Fruit fly (Drosophila melanogaster) whole organism, embryonic: ENCODE data around the gene CG43078.

Experiments
- ATbp ChIP-seq: fragments of 200-800 bp; sonication (Bioruptor generic); optimal IDR thresholded peaks from 2 replicates; lab custom pipeline; 2017; ENCODE audit warnings: missing biosample characterization, mild to moderate bottlenecking, missing genetic modification characterization, missing genetic modification reagents
- Asciz ChIP-seq: fragments of 200-800 bp; sonication (Bioruptor generic); optimal IDR thresholded peaks from 2 replicates; lab custom pipeline; 2017; ENCODE audit warnings: missing biosample characterization, mild to moderate bottlenecking, missing genetic modification characterization, missing genetic modification reagents
- CG11398 ChIP-seq: fragments of 200-800 bp; sonication (Bioruptor generic); optimal IDR thresholded peaks from 2 replicates; lab custom pipeline; 2016; ENCODE audit warnings: missing biosample characterization, missing genetic modification characterization
- CG15269 ChIP-seq: fragments of 200-800 bp; sonication (Bioruptor generic); optimal IDR thresholded peaks from 2 replicates; lab custom pipeline; 2018; ENCODE audit warnings: missing biosample characterization, mild to moderate bottlenecking, missing genetic modification characterization, moderate library complexity
- CG17361 ChIP-seq: fragments of 200-800 bp; sonication (Bioruptor generic); IDR thresholded peaks from 3 replicates; pipeline ENCODE4 v1.3.6; 2022; ENCODE audit warnings: missing biosample characterization, missing genetic modification characterization
- CG17802 ChIP-seq: fragments of 200-800 bp; sonication (Bioruptor generic); optimal IDR thresholded peaks from 2 replicates; lab custom pipeline; 2018; ENCODE audit warnings: missing biosample characterization, mild to moderate bottlenecking, missing genetic modification characterization, moderate library complexity
- CG2116 ChIP-seq: fragments of 200-800 bp; sonication (Bioruptor generic); optimal IDR thresholded peaks from 3 replicates; lab custom pipeline; 2018; ENCODE audit warnings: missing biosample characterization, mild to moderate bottlenecking, missing genetic modification characterization
- CG2712 ChIP-seq: fragments of 200-800 bp; optimal IDR thresholded peaks from 3 replicates; lab custom pipeline; 2019; ENCODE audit warnings: missing biosample characterization, mild to moderate bottlenecking, missing genetic modification characterization, moderate library complexity
- CG31388 ChIP-seq: fragments of 200-800 bp; sonication (Bioruptor generic); optimal IDR thresholded peaks from 2 replicates; lab custom pipeline; 2016; ENCODE audit warnings: missing biosample characterization, missing genetic modification characterization
- CG3281 ChIP-seq: fragments of 200-800 bp; sonication (Bioruptor generic); optimal IDR thresholded peaks from 3 replicates; lab custom pipeline; 2017; ENCODE audit warnings: missing biosample characterization, mild to moderate bottlenecking, missing genetic modification characterization
- CG34224 ChIP-seq: fragments of 200-800 bp; sonication (Bioruptor generic); IDR thresholded peaks from 3 replicates; pipeline ENCODE4 v1.3.6; 2022; ENCODE audit warnings: missing biosample characterization, missing genetic modification characterization; ENCODE audit not compliant: partially characterized antibody
- CG3995 ChIP-seq: fragments of 200-800 bp; sonication (Bioruptor generic); optimal IDR thresholded peaks from 3 replicates; lab custom pipeline; 2016; ENCODE audit warnings: missing biosample characterization, missing genetic modification characterization
- CG42726 ChIP-seq: fragments of 200-800 bp; sonication (Bioruptor generic); IDR thresholded peaks from 2 replicates; pipeline ENCODE4 v1.3.6; 2022; ENCODE audit warnings: missing biosample characterization, missing genetic modification characterization; ENCODE audit not compliant: partially characterized antibody
- CG4404 ChIP-seq: fragments of 200-800 bp; sonication (Bioruptor generic); IDR thresholded peaks from 2 replicates; pipeline ENCODE4 v1.3.6; 2022; ENCODE audit warnings: missing biosample characterization, missing genetic modification characterization
- CG4820 ChIP-seq: fragments of 200-800 bp; sonication (Bioruptor generic); optimal IDR thresholded peaks from 3 replicates; lab custom pipeline; 2016; ENCODE audit warnings: missing biosample characterization, missing genetic modification characterization
- CG5180 ChIP-seq: fragments of 200-800 bp; sonication (Bioruptor generic); optimal IDR thresholded peaks from 3 replicates; lab custom pipeline; 2017; ENCODE audit warnings: missing biosample characterization, missing genetic modification characterization, mild to moderate bottlenecking, moderate library complexity, missing genetic modification reagents
- CG6765 ChIP-seq: fragments of 200-800 bp; sonication (Bioruptor generic); optimal IDR thresholded peaks from 3 replicates; lab custom pipeline; 2017; ENCODE audit warnings: missing biosample characterization, mild to moderate bottlenecking, missing genetic modification characterization
- CG6791 ChIP-seq: fragments of 200-800 bp; sonication (Bioruptor generic); IDR thresholded peaks from 3 replicates; pipeline ENCODE4 v1.3.6; 2022; ENCODE audit warnings: missing biosample characterization, missing genetic modification characterization; ENCODE audit not compliant: partially characterized antibody
- CG7745 ChIP-seq: fragments of 200-800 bp; sonication (Bioruptor generic); optimal IDR thresholded peaks from 2 replicates; lab custom pipeline; 2018; ENCODE audit warnings: missing biosample characterization, mild to moderate bottlenecking, missing genetic modification characterization, moderate library complexity
- CG7928 ChIP-seq: fragments of 200-800 bp; sonication (Bioruptor generic); optimal IDR thresholded peaks from 2 replicates; lab custom pipeline; 2017; ENCODE audit warnings: missing biosample characterization, mild to moderate bottlenecking, missing genetic modification characterization
- CG8478 ChIP-seq: fragments of >200 bp; optimal IDR thresholded peaks from 2 replicates; lab custom pipeline; 2018
- CHES-1-like ChIP-seq: fragments of 200-800 bp; sonication (Bioruptor generic); optimal IDR thresholded peaks from 2 replicates; lab custom pipeline; 2016; ENCODE audit warnings: missing biosample characterization, missing genetic modification characterization
- D19B ChIP-seq: fragments of 200-800 bp; sonication (Bioruptor generic); optimal IDR thresholded peaks from 2 replicates; lab custom pipeline; 2017; ENCODE audit warnings: missing biosample characterization, mild to moderate bottlenecking, missing genetic modification characterization
- Elba2 ChIP-seq: fragments of 200-800 bp; sonication (Bioruptor generic); optimal IDR thresholded peaks from 3 replicates; lab custom pipeline; 2016; ENCODE audit warnings: missing biosample characterization, missing genetic modification characterization
- Hand ChIP-seq: fragments of 200-800 bp; sonication (Bioruptor generic); optimal IDR thresholded peaks from 2 replicates; lab custom pipeline; 2017; ENCODE audit warnings: mild to moderate bottlenecking, missing biosample characterization, missing genetic modification reagents, missing genetic modification characterization
- MBD-R2 ChIP-seq: fragments of 200-800 bp; sonication (Bioruptor generic); IDR thresholded peaks from 2 replicates; pipeline ENCODE4 v1.3.6; 2022; ENCODE audit warnings: missing biosample characterization, missing genetic modification characterization
- Mad ChIP-seq: fragments of 200-800 bp; sonication (Bioruptor generic); optimal IDR thresholded peaks from 2 replicates; lab custom pipeline; 2016; ENCODE audit warnings: missing biosample characterization, missing genetic modification characterization
- Med ChIP-seq: fragments of 200-800 bp; sonication (Bioruptor generic); peaks from one replicate; lab custom pipeline; 2016; ENCODE audit warnings: missing biosample characterization, missing genetic modification characterization, mild to moderate bottlenecking, inconsistent platforms, moderate library complexity
- NC2α ChIP-seq: fragments of 200-800 bp; sonication (Bioruptor generic); optimal IDR thresholded peaks from 2 replicates; lab custom pipeline; 2016; ENCODE audit warnings: missing biosample characterization, missing genetic modification characterization
- Pdp1 ChIP-seq, 2 experiments: fragments of 200-800 bp; sonication (Bioruptor generic); optimal IDR thresholded peaks; 3 replicates each; lab custom pipeline; 2016; ENCODE audit warnings: missing biosample characterization in 2 of 2, missing genetic modification characterization in 2 of 2, mild to moderate bottlenecking in 1 of 2, moderate library complexity in 1 of 2
- crol ChIP-seq: fragments of 200-800 bp; sonication (Bioruptor generic); IDR thresholded peaks from 2 replicates; pipeline ENCODE4 v1.3.6; 2022; ENCODE audit warnings: missing biosample characterization, missing genetic modification characterization
- crp ChIP-seq, 2 experiments: fragments of 200-800 bp; sonication (Bioruptor generic); optimal IDR thresholded peaks; 2 replicates in 1 of 2; 3 replicates in 1 of 2; lab custom pipeline; 2017; ENCODE audit warnings: missing biosample characterization in 2 of 2, missing genetic modification characterization in 2 of 2, mild to moderate bottlenecking in 1 of 2, moderate library complexity in 1 of 2
- dan ChIP-seq: fragments of 200-800 bp; sonication (Bioruptor generic); IDR thresholded peaks from 2 replicates; pipeline ENCODE4 v1.3.6; 2022; ENCODE audit warnings: missing biosample characterization, missing genetic modification characterization
- ems ChIP-seq: fragments of 200-800 bp; sonication (Bioruptor generic); optimal IDR thresholded peaks from 3 replicates; lab custom pipeline; 2016; ENCODE audit warnings: missing biosample characterization, missing genetic modification characterization
- exex ChIP-seq: fragments of 200-800 bp; sonication (Bioruptor generic); optimal IDR thresholded peaks from 4 replicates; lab custom pipeline; 2018; ENCODE audit warnings: missing biosample characterization, mild to moderate bottlenecking, missing genetic modification characterization, moderate library complexity
- fd102C ChIP-seq: fragments of 200-800 bp; sonication (Bioruptor generic); optimal IDR thresholded peaks from 2 replicates; lab custom pipeline; 2018; ENCODE audit warnings: missing biosample characterization, mild to moderate bottlenecking, missing genetic modification characterization, moderate library complexity
- ham ChIP-seq: fragments of 200-800 bp; sonication (Bioruptor generic); IDR thresholded peaks from 2 replicates; pipeline ENCODE4 v1.3.6; 2022; ENCODE audit warnings: missing biosample characterization, missing genetic modification characterization
- hth ChIP-seq: fragments of >200 bp; optimal IDR thresholded peaks from 2 replicates; lab custom pipeline; 2017; ENCODE audit warnings: inconsistent platforms
- ind ChIP-seq: fragments of 200-800 bp; sonication (Bioruptor generic); optimal IDR thresholded peaks from 3 replicates; lab custom pipeline; 2016; ENCODE audit warnings: missing biosample characterization, missing genetic modification characterization
- luna ChIP-seq: fragments of 200-800 bp; sonication (Bioruptor generic); optimal IDR thresholded peaks from 2 replicates; lab custom pipeline; 2016; ENCODE audit warnings: missing biosample characterization, missing genetic modification characterization
- mld ChIP-seq: fragments of 200-800 bp; sonication (Bioruptor generic); IDR thresholded peaks from 3 replicates; pipeline ENCODE4 v1.3.6; 2022; ENCODE audit warnings: missing biosample characterization, missing genetic modification characterization; ENCODE audit not compliant: partially characterized antibody
- nerfin-2 ChIP-seq: fragments of 200-800 bp; sonication (Bioruptor generic); IDR thresholded peaks from 2 replicates; pipeline ENCODE4 v1.3.6; 2022; ENCODE audit warnings: missing biosample characterization, missing genetic modification characterization; ENCODE audit not compliant: partially characterized antibody
- rib ChIP-seq: fragments of 200-800 bp; sonication (Bioruptor generic); IDR thresholded peaks from 2 replicates; pipeline ENCODE4 v1.3.6; 2022; ENCODE audit warnings: missing biosample characterization, missing genetic modification characterization
- sd ChIP-seq: fragments of 200-800 bp; sonication (Bioruptor generic); optimal IDR thresholded peaks from 3 replicates; lab custom pipeline; 2018; ENCODE audit warnings: missing biosample characterization, mild to moderate bottlenecking, missing genetic modification characterization, moderate library complexity
- sens-2 ChIP-seq: fragments of 200-800 bp; sonication (Bioruptor generic); IDR thresholded peaks from 2 replicates; pipeline ENCODE4 v1.3.6; 2022; ENCODE audit warnings: missing biosample characterization, missing genetic modification characterization
- tll ChIP-seq, 2 experiments: fragments of 200-800 bp in 1 of 2; fragments of >200 bp in 1 of 2; sonication (Bioruptor generic) in 1 of 2; optimal IDR thresholded peaks; 2 replicates each; lab custom pipeline; 2017 to 2019; ENCODE audit warnings: missing biosample characterization in 2 of 2, missing genetic modification characterization in 2 of 2, mild to moderate bottlenecking in 1 of 2, moderate library complexity in 1 of 2
- unc-4 ChIP-seq: fragments of 200-800 bp; sonication (Bioruptor generic); IDR thresholded peaks from 2 replicates; pipeline ENCODE4 v1.3.6; 2022; ENCODE audit warnings: missing biosample characterization, missing genetic modification characterization; ENCODE audit not compliant: partially characterized antibody
- zf30C ChIP-seq: fragments of 200-800 bp; sonication (Bioruptor generic); optimal IDR thresholded peaks from 3 replicates; lab custom pipeline; 2018; ENCODE audit warnings: missing biosample characterization, mild to moderate bottlenecking, missing genetic modification characterization
- zfh2 ChIP-seq: fragments of 200-800 bp; sonication (Bioruptor generic); optimal IDR thresholded peaks from 2 replicates; lab custom pipeline; 2016; ENCODE audit warnings: missing biosample characterization, missing genetic modification characterization

Gene CG43078

DNA sequence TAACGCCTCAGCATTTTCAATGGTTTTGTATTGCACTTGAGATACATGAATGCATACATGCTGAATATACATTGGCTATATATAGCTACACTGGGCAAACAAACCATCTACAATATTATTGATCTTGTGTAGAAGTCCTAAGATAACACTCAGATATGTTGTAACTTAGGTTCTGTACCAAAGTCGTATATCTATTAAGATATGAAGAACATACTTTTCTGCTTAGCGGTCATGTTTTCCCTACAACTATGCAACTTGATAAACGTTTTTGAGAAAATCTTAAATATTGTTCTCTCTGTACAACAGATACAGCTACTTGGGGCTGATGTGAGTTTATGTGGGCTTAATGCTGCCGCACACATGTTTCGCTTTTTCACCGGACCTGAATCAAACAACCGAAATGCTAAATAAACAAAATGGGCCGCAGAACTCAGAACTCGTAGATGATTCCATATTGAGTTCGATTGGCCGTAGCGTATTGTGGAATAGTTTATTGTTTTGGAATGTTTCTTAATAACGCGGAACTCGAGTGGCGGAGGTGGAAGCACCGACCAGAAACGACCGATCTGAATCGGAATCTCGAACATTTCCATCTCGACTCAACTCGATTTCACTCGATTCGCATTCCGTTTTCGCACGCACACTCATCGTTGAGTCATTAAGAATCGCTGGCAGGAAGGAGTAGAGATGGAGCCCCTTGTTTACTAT, 27.3 kb upstream of the CG43078 start (continued):
- TF ChIP-seq CG17361 (GFP tag; lab: Robert Waterston, UW), result peak; percentile 69; the same call in 2 of the 3 replicates
- TF ChIP-seq Mad (GFP tag; lab: Kevin White, UChicago), result no peak
- TF ChIP-seq unc-4, result no peak
- TF ChIP-seq crol (GFP tag; lab: Robert Waterston, UW), result no peak
- no peak for TF ChIP-seq CG42726 (GFP tag; lab: Robert Waterston, UW)
- peak; percentile 15 for TF ChIP-seq ems (GFP tag; lab: Kevin White, UChicago)
- TF ChIP-seq nerfin-2 (GFP tag; lab: Robert Waterston, UW), result no peak
- TF ChIP-seq exex (tag; lab: Kevin White, UChicago), result no peak
- no peak for TF ChIP-seq CG7745 (tag; lab: Kevin White, UChicago)
- TF ChIP-seq CG17802 (tag; lab: Kevin White, UChicago), result no peak
- TF ChIP-seq NC2α (GFP tag; lab: Kevin White, UChicago), result no peak
- peak; percentile 20 for TF ChIP-seq CHES-1-like (GFP tag; lab: Kevin White, UChicago)
- TF ChIP-seq fd102C (GFP tag; lab: Kevin White, UChicago), result peak; percentile 11
- TF ChIP-seq ATbp (GFP tag; lab: Kevin White, UChicago), result peak; percentile 70
- peak; percentile 9 for TF ChIP-seq CG3281 (GFP tag; lab: Kevin White, UChicago)
- no peak for TF ChIP-seq dan (GFP tag; lab: Robert Waterston, UW)
- no peak for TF ChIP-seq Elba2 (GFP tag; lab: Kevin White, UChicago)
- TF ChIP-seq Asciz (GFP tag; lab: Kevin White, UChicago), result peak; percentile 48
- peak; percentile 26 for TF ChIP-seq CG15269
- TF ChIP-seq CG2116 (GFP tag; lab: Kevin White, UChicago), result peak; percentile 38
- TF ChIP-seq CG6791, result no peak
- TF ChIP-seq CG3995 (GFP tag; lab: Kevin White, UChicago), result no peak
- TF ChIP-seq CG11398 (GFP tag; lab: Kevin White, UChicago), result no peak
- TF ChIP-seq zfh2 (GFP tag; lab: Kevin White, UChicago), result no peak
- TF ChIP-seq CG4820 (GFP tag; lab: Kevin White, UChicago), result peak; percentile 11
- no peak for TF ChIP-seq CG8478 (lab: Kevin White, UChicago)
- TF ChIP-seq ham, result no peak
- TF ChIP-seq CG34224 (GFP tag; lab: Robert Waterston, UW), result no peak
- peak; percentile 93 for TF ChIP-seq Med (GFP tag; lab: Kevin White, UChicago)
- TF ChIP-seq sd (tag; lab: Kevin White, UChicago), result peak; percentile 85
- TF ChIP-seq zf30C, result peak; percentile 79
- peak in 1 of 2 experiments; percentile 51 for TF ChIP-seq Pdp1 (GFP tag; optimal IDR thresholded peaks at IDR 0.05; lab: Kevin White, UChicago)
- TF ChIP-seq hth (lab: Kevin White, UChicago), result no peak
- peak; percentile 8 for TF ChIP-seq ind (GFP tag; lab: Kevin White, UChicago)
- peak; percentile 70 for TF ChIP-seq CG2712 (tag; lab: Kevin White, UChicago)
- TF ChIP-seq CG5180 (GFP tag; lab: Kevin White, UChicago), result peak; percentile 38
- TF ChIP-seq CG31388 (GFP tag; lab: Kevin White, UChicago), result no peak
- TF ChIP-seq CG7928, result no peak
- TF ChIP-seq D19B, result no peak
- TF ChIP-seq MBD-R2 (GFP tag; lab: Robert Waterston, UW), result no peak; the same call in 1 of the 2 replicates
- no peak for TF ChIP-seq Hand (GFP tag; lab: Kevin White, UChicago)
- TF ChIP-seq mld (GFP tag; lab: Robert Waterston, UW), result no peak
- peak; percentile 45; the same call in 1 of the 2 replicates for TF ChIP-seq sens-2 (GFP tag; lab: Robert Waterston, UW)
- no peak for TF ChIP-seq crp (GFP tag; optimal IDR thresholded peaks at IDR 0.05; lab: Kevin White, UChicago)
- TF ChIP-seq CG6765 (GFP tag; lab: Kevin White, UChicago), result no peak
- TF ChIP-seq rib, result no peak
- no peak for TF ChIP-seq tll (GFP tag; optimal IDR thresholded peaks at IDR 0.05; lab: Kevin White, UChicago)
- no peak for TF ChIP-seq CG4404 (GFP tag; lab: Robert Waterston, UW)
- TF ChIP-seq luna (GFP tag; lab: Kevin White, UChicago), result no peak
